Worm (Caenorhabditis elegans) whole organism, L4 larva: ENCODE data around the gene skr-18.

ENCODE experiments used
- F10B5.3 ChIP-seq: sonication (generic microtip); optimal IDR thresholded peaks from 2 replicates; lab custom pipeline; 2016; ENCODE audit warnings: mild to moderate bottlenecking, missing genetic modification characterization, missing compliant biosample characterization
- F49E8.2 ChIP-seq: sonication (generic microtip); optimal IDR thresholded peaks from 2 replicates; lab custom pipeline; 2016; ENCODE audit warnings: missing compliant biosample characterization, mild to moderate bottlenecking, missing genetic modification characterization, borderline replicate concordance
- ama-1 ChIP-seq: fragments of 150-350 bp; optimal IDR thresholded peaks from 2 replicates; lab custom pipeline; 2014; ENCODE audit warnings: inconsistent platforms, mixed read lengths
- ceh-82 ChIP-seq: sonication (generic microtip); optimal IDR thresholded peaks from 2 replicates; lab custom pipeline; 2017; ENCODE audit warnings: missing biosample characterization, missing genetic modification characterization
- ces-1 ChIP-seq: fragments of 150-350 bp; sonication (generic microtip); optimal IDR thresholded peaks from 4 replicates; lab custom pipeline; 2014; ENCODE audit warnings: missing biosample characterization, missing genetic modification reagents, missing genetic modification characterization
- fos-1 ChIP-seq: fragments of 150-350 bp; optimal IDR thresholded peaks from 2 replicates; lab custom pipeline; 2014; ENCODE audit warnings: missing biosample characterization, missing genetic modification characterization
- lin-39 ChIP-seq: fragments of 150-350 bp; optimal IDR thresholded peaks from 2 replicates; lab custom pipeline; 2014; ENCODE audit warnings: missing biosample characterization, missing genetic modification reagents, missing genetic modification characterization
- nhr-237 ChIP-seq: sonication (generic microtip); optimal IDR thresholded peaks from 2 replicates; lab custom pipeline; 2017; ENCODE audit warnings: missing biosample characterization, missing genetic modification characterization

DNA sequence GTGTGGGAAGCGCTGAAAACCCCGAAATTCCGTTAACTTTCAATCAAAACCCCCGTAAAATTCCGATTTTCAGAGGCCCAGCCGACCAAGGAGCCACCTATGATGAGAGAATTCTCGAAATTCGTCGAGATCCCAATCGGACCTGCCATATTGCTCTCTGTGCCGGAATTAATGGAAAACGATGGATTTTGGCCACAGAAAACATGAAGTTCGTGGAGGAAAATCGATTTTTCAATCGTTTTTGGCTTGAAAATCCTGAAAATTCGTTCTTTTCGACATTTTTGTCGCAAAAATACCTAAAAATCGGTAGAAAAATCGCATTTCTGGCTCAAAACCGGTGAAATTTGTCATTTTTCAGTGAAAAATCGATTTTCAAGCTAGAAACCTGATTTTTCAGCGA lies 21.7 kb downstream of the skr-18 start:
- TF ChIP-seq nhr-237 (tag; lab: Kevin White, UChicago) (no peak), F10B5.3 (tag; lab: Kevin White, UChicago) (no peak), fos-1 (no peak), F49E8.2 (no peak), ama-1 (no peak), ceh-82 (no peak), ces-1 (no peak), lin-39 (tag; lab: Kevin White, UChicago) (no peak)
